3 worm cellular contexts compared by ENCODE assay signal in the genomic region with DNA sequence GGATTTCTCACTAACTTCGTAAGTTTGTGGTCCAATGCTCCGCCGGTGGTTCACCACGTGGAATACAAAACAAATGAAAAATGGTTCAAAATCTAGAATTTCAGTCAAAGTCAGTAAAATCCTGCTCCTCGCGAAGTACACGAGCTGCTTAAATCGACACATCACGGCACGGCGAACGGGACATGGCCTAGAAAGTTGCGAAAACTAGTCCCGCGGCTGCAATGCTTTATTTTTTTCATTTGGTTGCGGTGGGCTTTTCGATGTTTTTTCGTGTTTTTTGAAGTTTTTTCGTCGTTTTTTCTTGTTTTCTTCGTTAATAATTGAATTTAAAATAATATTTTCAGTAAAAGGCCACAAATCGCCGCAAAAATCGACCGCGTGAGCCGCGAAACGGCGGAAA.
TF ChIP-seq lines count a peak whose summit lies in the region.

No protein-coding gene starts in this region.

TF ChIP-seq in whole organism, L1 larva, 84 proteins besides CTCF, POLR2A, EP300 and RAD21:
- TF ChIP-seq rnt-1 (tag; optimal IDR thresholded peaks at IDR 0.05; lab: Kevin White, UChicago) (peak; percentile 33), lsy-2 (tag; optimal IDR thresholded peaks at IDR 0.05; lab: Kevin White, UChicago) (peak in 1 of 2 experiments; percentile 5)

TF ChIP-seq in whole organism, L4 larva, 104 proteins besides CTCF, POLR2A, EP300 and RAD21:
- TF ChIP-seq mes-2 (tag; optimal IDR thresholded peaks at IDR 0.05; lab: Kevin White, UChicago; ENCODE audit: poor library complexity, severe bottlenecking): peak; percentile 77

TF ChIP-seq in whole organism, young adult, 124 proteins besides CTCF, POLR2A, EP300 and RAD21:
- peak; percentile 18; the same call in 1 of the 2 replicates for TF ChIP-seq dox-1 (GFP tag; IDR thresholded peaks at IDR 0.05; lab: Robert Waterston, UW)
- TF ChIP-seq hmg-1.2 (GFP tag; IDR thresholded peaks at IDR 0.05; lab: Robert Waterston, UW): peak; percentile 71
